Fruit fly (Drosophila melanogaster) whole organism, prepupa: Measurements from ENCODE around the gene Idh.

Experiments
- CG10631 ChIP-seq: fragments of 200-800 bp; sonication (Bioruptor generic); optimal IDR thresholded peaks from 2 replicates; lab custom pipeline; 2016; ENCODE audit warnings: missing biosample characterization, missing genetic modification characterization
- CG11902 ChIP-seq: fragments of 200-800 bp; sonication (Bioruptor generic); optimal IDR thresholded peaks from 3 replicates; lab custom pipeline; 2016; ENCODE audit warnings: missing biosample characterization, missing genetic modification characterization
- CG15336 ChIP-seq: fragments of 200-800 bp; sonication (Bioruptor generic); IDR thresholded peaks from 2 replicates; pipeline ENCODE4 v1.3.6; 2022; ENCODE audit warnings: missing biosample characterization, missing genetic modification characterization
- CG3032 ChIP-seq: fragments of 200-800 bp; optimal IDR thresholded peaks from 2 replicates; lab custom pipeline; 2019; ENCODE audit warnings: missing biosample characterization, mild to moderate bottlenecking, missing genetic modification characterization, moderate library complexity
- CG31627 ChIP-seq: fragments of 200-800 bp; sonication (Bioruptor generic); optimal IDR thresholded peaks from 3 replicates; lab custom pipeline; 2016; ENCODE audit warnings: missing biosample characterization, missing genetic modification characterization
- CG32006 ChIP-seq: fragments of 200-800 bp; sonication (Bioruptor generic); optimal IDR thresholded peaks from 3 replicates; lab custom pipeline; 2017; ENCODE audit warnings: missing biosample characterization, mild to moderate bottlenecking, missing genetic modification characterization
- CG34406 ChIP-seq: fragments of 200-800 bp; sonication (Bioruptor generic); optimal IDR thresholded peaks from 3 replicates; lab custom pipeline; 2016; ENCODE audit warnings: missing biosample characterization, missing genetic modification characterization
- CG3919 ChIP-seq: fragments of 200-800 bp; sonication (Bioruptor generic); optimal IDR thresholded peaks from 3 replicates; lab custom pipeline; 2016; ENCODE audit warnings: missing biosample characterization, missing genetic modification characterization
- CG6276 ChIP-seq: fragments of 200-800 bp; sonication (Bioruptor generic); optimal IDR thresholded peaks from 2 replicates; lab custom pipeline; 2017; ENCODE audit warnings: missing biosample characterization, mild to moderate bottlenecking, missing genetic modification characterization
- CG6792 ChIP-seq: fragments of 200-800 bp; sonication (Bioruptor generic); optimal IDR thresholded peaks from 3 replicates; lab custom pipeline; 2016; ENCODE audit warnings: missing biosample characterization, missing genetic modification characterization
- CG6854 ChIP-seq: fragments of 200-800 bp; sonication (Bioruptor generic); optimal IDR thresholded peaks from 2 replicates; lab custom pipeline; 2017; ENCODE audit warnings: missing biosample characterization, mild to moderate bottlenecking, missing genetic modification characterization
- CG7368 ChIP-seq: fragments of 200-800 bp; sonication (Bioruptor generic); optimal IDR thresholded peaks from 3 replicates; lab custom pipeline; 2016; ENCODE audit warnings: missing biosample characterization, missing genetic modification characterization
- CG8119 ChIP-seq: fragments of 200-800 bp; sonication (Bioruptor generic); IDR thresholded peaks from 3 replicates; pipeline ENCODE4 v1.3.6; 2022; ENCODE audit warnings: missing biosample characterization, missing genetic modification characterization
- CG8319 ChIP-seq: fragments of 200-800 bp; sonication (Bioruptor generic); optimal IDR thresholded peaks from 3 replicates; lab custom pipeline; 2016; ENCODE audit warnings: missing biosample characterization, missing genetic modification characterization
- CG8632 ChIP-seq: fragments of 200-800 bp; sonication (Bioruptor generic); optimal IDR thresholded peaks from 3 replicates; lab custom pipeline; 2016; ENCODE audit warnings: missing biosample characterization, missing genetic modification characterization
- CG9139 ChIP-seq: fragments of 200-800 bp; sonication (Bioruptor generic); optimal IDR thresholded peaks from 3 replicates; lab custom pipeline; 2017; ENCODE audit warnings: missing biosample characterization, mild to moderate bottlenecking, missing genetic modification characterization
- Eip78C ChIP-seq: fragments of 200-800 bp; sonication (Bioruptor generic); peaks from one replicate; lab custom pipeline; 2016; ENCODE audit warnings: missing biosample characterization, missing genetic modification characterization
- Eip93F ChIP-seq: fragments of 200-800 bp; sonication (Bioruptor generic); optimal IDR thresholded peaks from 2 replicates; lab custom pipeline; 2016; ENCODE audit warnings: missing biosample characterization, mild to moderate bottlenecking, missing genetic modification characterization
- Ets21C ChIP-seq: fragments of 200-800 bp; sonication (Bioruptor generic); optimal IDR thresholded peaks from 3 replicates; lab custom pipeline; 2016; ENCODE audit warnings: missing biosample characterization, missing genetic modification characterization
- Ets96B ChIP-seq: fragments of 200-800 bp; optimal IDR thresholded peaks from 2 replicates; lab custom pipeline; 2019; ENCODE audit warnings: missing biosample characterization, mild to moderate bottlenecking, missing genetic modification characterization, moderate library complexity
- Hr38 ChIP-seq: sonication (Bioruptor generic); optimal IDR thresholded peaks from 2 replicates; lab custom pipeline; 2016; ENCODE audit warnings: missing biosample characterization, missing genetic modification characterization
- Hr39 ChIP-seq: fragments of 200-800 bp; sonication (Bioruptor generic); optimal IDR thresholded peaks from 2 replicates; lab custom pipeline; 2016; ENCODE audit warnings: missing biosample characterization, missing genetic modification characterization
- Hr4 ChIP-seq: fragments of 200-800 bp; sonication (Bioruptor generic); optimal IDR thresholded peaks from 3 replicates; lab custom pipeline; 2016; ENCODE audit warnings: missing biosample characterization, missing genetic modification characterization
- Lpt ChIP-seq: fragments of 200-800 bp; sonication (Bioruptor generic); optimal IDR thresholded peaks from 3 replicates; lab custom pipeline; 2016; ENCODE audit warnings: missing biosample characterization, missing genetic modification characterization
- Met ChIP-seq: fragments of 200-800 bp; sonication (Bioruptor generic); optimal IDR thresholded peaks from 3 replicates; lab custom pipeline; 2016; ENCODE audit warnings: missing biosample characterization, missing genetic modification characterization
- OdsH ChIP-seq: fragments of 200-800 bp; sonication (Bioruptor generic); optimal IDR thresholded peaks from 3 replicates; lab custom pipeline; 2016; ENCODE audit warnings: missing biosample characterization, missing genetic modification characterization
- Sox102F ChIP-seq: fragments of 200-800 bp; sonication (Bioruptor generic); optimal IDR thresholded peaks from 2 replicates; lab custom pipeline; 2016; ENCODE audit warnings: missing biosample characterization, mild to moderate bottlenecking, missing genetic modification characterization
- Sox15 ChIP-seq: fragments of 200-800 bp; sonication (Bioruptor generic); optimal IDR thresholded peaks from 3 replicates; lab custom pipeline; 2016; ENCODE audit warnings: missing biosample characterization, missing genetic modification characterization
- achi ChIP-seq: fragments of 200-800 bp; sonication (Bioruptor generic); optimal IDR thresholded peaks from 3 replicates; lab custom pipeline; 2016; ENCODE audit warnings: missing biosample characterization, missing genetic modification characterization
- cyc ChIP-seq: fragments of 200-800 bp; sonication (Bioruptor generic); optimal IDR thresholded peaks from 3 replicates; lab custom pipeline; 2016; ENCODE audit warnings: missing biosample characterization, missing genetic modification characterization
- dac ChIP-seq: fragments of 200-800 bp; sonication (Bioruptor generic); optimal IDR thresholded peaks from 2 replicates; lab custom pipeline; 2017; ENCODE audit warnings: missing biosample characterization, mild to moderate bottlenecking, missing genetic modification characterization
- dsx ChIP-seq: fragments of 200-800 bp; optimal IDR thresholded peaks from 3 replicates; lab custom pipeline; 2019; ENCODE audit warnings: missing biosample characterization, mild to moderate bottlenecking, missing genetic modification characterization, moderate library complexity; ENCODE audit not compliant: poor library complexity, severe bottlenecking
- eg ChIP-seq: fragments of 200-800 bp; sonication (Bioruptor generic); IDR thresholded peaks from 3 replicates; pipeline ENCODE4 v1.3.6; 2022; ENCODE audit warnings: missing biosample characterization, missing genetic modification characterization
- fd59A ChIP-seq: fragments of 200-800 bp; sonication (Bioruptor generic); optimal IDR thresholded peaks from 2 replicates; lab custom pipeline; 2017; ENCODE audit warnings: missing biosample characterization, mild to moderate bottlenecking, missing genetic modification characterization, missing genetic modification reagents
- fkh ChIP-seq: fragments of 200-800 bp; sonication (Bioruptor generic); optimal IDR thresholded peaks from 3 replicates; lab custom pipeline; 2017; ENCODE audit warnings: missing biosample characterization, mild to moderate bottlenecking, missing genetic modification characterization, moderate library complexity
- salr ChIP-seq, 2 experiments: fragments of 200-800 bp; sonication (Bioruptor generic); optimal IDR thresholded peaks; 3 replicates each; lab custom pipeline; 2016 to 2018; ENCODE audit warnings: missing biosample characterization in 2 of 2, missing genetic modification characterization in 2 of 2, mild to moderate bottlenecking in 1 of 2
- spab ChIP-seq: fragments of 200-800 bp; sonication (Bioruptor generic); optimal IDR thresholded peaks from 2 replicates; lab custom pipeline; 2017; ENCODE audit warnings: missing biosample characterization, mild to moderate bottlenecking, missing genetic modification characterization, missing genetic modification reagents
- ss ChIP-seq, 2 experiments: fragments of 200-800 bp; sonication (Bioruptor generic); optimal IDR thresholded peaks; 2 replicates in 1 of 2; 3 replicates in 1 of 2; lab custom pipeline; 2017 to 2018; ENCODE audit warnings: mild to moderate bottlenecking in 2 of 2, missing biosample characterization in 2 of 2, missing genetic modification characterization in 2 of 2, moderate library complexity in 1 of 2
- vri ChIP-seq: fragments of 200-800 bp; sonication (Bioruptor generic); optimal IDR thresholded peaks from 3 replicates; lab custom pipeline; 2016; ENCODE audit warnings: missing biosample characterization, mild to moderate bottlenecking, missing genetic modification characterization

Idh gene

dm6 chr3L:8315141-8315816 is 45.4 kb downstream of the Idh start, which contains the start of gene Cpsf6 (continued):
- no peak for TF ChIP-seq CG7368 (GFP tag; lab: Kevin White, UChicago)
- TF ChIP-seq CG8319 (GFP tag; lab: Kevin White, UChicago), result no peak
- no peak for TF ChIP-seq dac (GFP tag; lab: Kevin White, UChicago)
- peak in 1 of 2 experiments; percentile 24 for TF ChIP-seq salr (GFP tag; optimal IDR thresholded peaks at IDR 0.05; lab: Kevin White, UChicago)
- TF ChIP-seq Hr39 (GFP tag; lab: Kevin White, UChicago), result peak; percentile 48
- no peak for TF ChIP-seq fkh (GFP tag; lab: Kevin White, UChicago)
- no peak for TF ChIP-seq CG34406 (GFP tag; lab: Kevin White, UChicago)
- TF ChIP-seq CG6276 (GFP tag; lab: Kevin White, UChicago), result no peak
- peak; percentile 14 for TF ChIP-seq Eip93F (GFP tag; lab: Kevin White, UChicago)
- peak; percentile 14 for TF ChIP-seq cyc
- no peak for TF ChIP-seq fd59A (GFP tag; lab: Kevin White, UChicago)
- no peak for TF ChIP-seq CG8632 (GFP tag; lab: Kevin White, UChicago)
- no peak for TF ChIP-seq Hr38 (GFP tag; lab: Kevin White, UChicago)
- TF ChIP-seq CG31627, result peak; percentile 42
- peak; percentile 10 for TF ChIP-seq achi (GFP tag; lab: Kevin White, UChicago)
- peak; percentile 36 for TF ChIP-seq Sox102F (GFP tag; lab: Kevin White, UChicago)
- TF ChIP-seq Sox15 (GFP tag; lab: Kevin White, UChicago), result no peak
- TF ChIP-seq CG11902 (GFP tag; lab: Kevin White, UChicago), result peak; percentile 7
- TF ChIP-seq Ets21C, result peak; percentile 30
- no peak for TF ChIP-seq vri (GFP tag; lab: Kevin White, UChicago)
- peak; percentile 47 for TF ChIP-seq CG10631 (GFP tag; lab: Kevin White, UChicago)
- TF ChIP-seq CG9139 (GFP tag; lab: Kevin White, UChicago), result peak; percentile 16
- TF ChIP-seq ss (GFP tag; optimal IDR thresholded peaks at IDR 0.05; lab: Kevin White, UChicago), result peak; percentile 46 to 58
- peak; percentile 74 for TF ChIP-seq Eip78C
- peak; percentile 15 for TF ChIP-seq CG6792 (GFP tag; lab: Kevin White, UChicago)
- peak; percentile 57 for TF ChIP-seq CG3032
- peak; percentile 21; the same call in 1 of the 3 replicates for TF ChIP-seq eg (GFP tag; lab: Robert Waterston, UW)
- 0 out of 3 replicates have a peak, but pooled peaks have one; percentile 27 for TF ChIP-seq CG8119 (GFP tag; lab: Robert Waterston, UW)
- TF ChIP-seq CG3919 (GFP tag; lab: Kevin White, UChicago), result peak; percentile 40
- TF ChIP-seq spab (GFP tag; lab: Kevin White, UChicago), result no peak
- TF ChIP-seq CG32006 (GFP tag; lab: Kevin White, UChicago), result peak; percentile 16
- peak; percentile 66 for TF ChIP-seq CG6854 (GFP tag; lab: Kevin White, UChicago)

dm6 chr3L:8314788-8315140 is 45.9 kb downstream of the Idh start:
- TF ChIP-seq Eip78C (peak; percentile 73), OdsH (GFP tag; lab: Kevin White, UChicago) (peak; percentile 38), eg (GFP tag; lab: Robert Waterston, UW) (peak; percentile 60; the same call in 2 of the 3 replicates), Met (GFP tag; lab: Kevin White, UChicago) (peak; percentile 33), Hr4 (peak; percentile 55), CG31627 (peak; percentile 30), CG15336 (GFP tag; lab: Robert Waterston, UW) (peak; percentile 46; the same call in 1 of the 2 replicates), CG34406 (GFP tag; lab: Kevin White, UChicago) (no peak), fkh (GFP tag; lab: Kevin White, UChicago) (no peak)
- TF ChIP-seq, all 60 proteins: peak for 7

dm6 chr3L:8312290-8312689 is 48.4 kb downstream of the Idh start:
- TF ChIP-seq dsx (no peak), CG9139 (GFP tag; lab: Kevin White, UChicago) (no peak), Hr4 (no peak), Lpt (GFP tag; lab: Kevin White, UChicago) (no peak), Ets96B (tag; lab: Kevin White, UChicago) (no peak)
